Worm (Caenorhabditis elegans): ENCODE measurements around the gene gly-13.

DNA sequence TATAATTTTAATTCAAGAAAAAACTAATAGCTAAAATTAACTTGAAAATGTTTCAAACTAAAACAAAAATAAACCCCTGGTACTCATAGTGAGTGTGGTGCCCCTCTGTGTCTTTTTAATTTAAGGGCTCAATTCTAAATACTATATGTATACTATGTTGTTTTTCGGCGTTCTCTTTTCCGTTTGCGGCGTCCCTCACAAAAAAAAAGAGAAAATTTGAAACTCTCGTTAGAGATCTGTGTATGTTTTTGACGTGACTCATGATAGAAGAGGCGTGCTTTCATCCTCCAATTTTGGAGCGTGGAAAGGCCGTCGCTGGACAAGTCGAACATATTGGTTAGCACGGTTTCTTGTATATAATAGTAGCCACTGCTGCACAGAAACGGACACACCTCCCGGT is 44.9 kb downstream of the gly-13 start, which contains the start of gene pes-8:
- no peak for TF ChIP-seq ceh-13 (GFP tag; optimal IDR thresholded peaks at IDR 0.05)
- no peak for TF ChIP-seq tra-4 (tag; optimal IDR thresholded peaks at IDR 0.05)
- TF ChIP-seq B0310.2 (tag; optimal IDR thresholded peaks at IDR 0.05), result no peak
- TF ChIP-seq ama-1 (optimal IDR thresholded peaks at IDR 0.05), result no peak
- TF ChIP-seq hmbx-1 (tag; optimal IDR thresholded peaks at IDR 0.05), result no peak
- no peak for TF ChIP-seq flt-1 (GFP tag; IDR thresholded peaks at IDR 0.05)
- TF ChIP-seq tbx-37 (GFP tag; conservative IDR thresholded peaks at IDR 0.05), result no peak
- no peak for TF ChIP-seq ceh-36 (tag; optimal IDR thresholded peaks at IDR 0.05)
